Fruit fly (Drosophila melanogaster) S2 (cell line): Measurements from ENCODE around the gene Cad87A.

Source experiments
- CG8478 ChIP-seq: fragments of >200 bp; optimal IDR thresholded peaks from 2 replicates; lab custom pipeline; 2018
- CTCF ChIP-seq, 2 experiments: fragments of >200 bp; optimal IDR thresholded peaks; 2 replicates each; lab custom pipeline; 2018

dm6 chr3R:11882506-11882953 lies 66.4 kb downstream of the Cad87A start, which contains the start of the genes CG6962 and CG31368:
- TF ChIP-seq CTCF (optimal IDR thresholded peaks at IDR 0.05; lab: Kevin White, UChicago) = no peak
- TF ChIP-seq CG8478 (lab: Kevin White, UChicago) = no peak
